Fruit fly (Drosophila melanogaster) whole organism, wandering third instar larva: Measurements from ENCODE around the gene vri.
A peak's percentile ranks its signal among the peaks of the same experiment; 100 is the strongest.

Experiments used
- Abd-B ChIP-seq: fragments of >200 bp; optimal IDR thresholded peaks from 2 replicates; lab custom pipeline; 2017; ENCODE audit warnings: missing biosample characterization, missing genetic modification characterization
- CG32264 ChIP-seq: fragments of 200-800 bp; sonication (Bioruptor generic); optimal IDR thresholded peaks from 2 replicates; lab custom pipeline; 2016; ENCODE audit warnings: missing biosample characterization, missing genetic modification characterization
- CG9705 ChIP-seq: fragments of 200-800 bp; sonication (Bioruptor generic); optimal IDR thresholded peaks from 2 replicates; lab custom pipeline; 2018; ENCODE audit warnings: missing biosample characterization, mild to moderate bottlenecking, missing genetic modification characterization
- CrebA ChIP-seq: fragments of 200-800 bp; sonication (Bioruptor generic); optimal IDR thresholded peaks from 2 replicates; lab custom pipeline; 2016; ENCODE audit warnings: missing biosample characterization, mild to moderate bottlenecking, missing genetic modification characterization, borderline replicate concordance
- Dfd ChIP-seq: fragments of >200 bp; optimal IDR thresholded peaks from 2 replicates; lab custom pipeline; 2017; ENCODE audit warnings: missing biosample characterization, missing genetic modification characterization
- Dif ChIP-seq: fragments of 200-275, 200-300 bp; sonication (Bioruptor generic); optimal IDR thresholded peaks from 2 replicates; lab custom pipeline; 2018; ENCODE audit warnings: missing biosample characterization, missing genetic modification characterization; ENCODE audit not compliant: partially characterized antibody
- GATAd ChIP-seq: sonication (Bioruptor generic); optimal IDR thresholded peaks from 2 replicates; lab custom pipeline; 2016; ENCODE audit warnings: missing biosample characterization, missing genetic modification characterization
- HLH106 ChIP-seq: fragments of 200-800 bp; optimal IDR thresholded peaks from 3 replicates; lab custom pipeline; 2019; ENCODE audit warnings: missing biosample characterization, mild to moderate bottlenecking, missing genetic modification characterization, moderate library complexity
- Hnf4 ChIP-seq: fragments of 200-800 bp; sonication (Bioruptor generic); optimal IDR thresholded peaks from 2 replicates; lab custom pipeline; 2016; ENCODE audit warnings: missing biosample characterization, mild to moderate bottlenecking, missing genetic modification characterization
- Hr78 ChIP-seq: fragments of >200 bp; optimal IDR thresholded peaks from 2 replicates; lab custom pipeline; 2017; ENCODE audit warnings: missing biosample characterization, missing genetic modification characterization
- Hr83 ChIP-seq: fragments of 200-300 bp; sonication (Bioruptor generic); optimal IDR thresholded peaks from 2 replicates; lab custom pipeline; 2016; ENCODE audit warnings: missing biosample characterization, mild to moderate bottlenecking, missing genetic modification characterization, moderate library complexity; ENCODE audit not compliant: poor library complexity, severe bottlenecking
- Jra ChIP-seq: sonication (Bioruptor generic); optimal IDR thresholded peaks from 2 replicates; lab custom pipeline; 2016; ENCODE audit warnings: missing biosample characterization, missing genetic modification characterization
- Mio ChIP-seq: sonication (Bioruptor generic); optimal IDR thresholded peaks from 2 replicates; lab custom pipeline; 2016; ENCODE audit warnings: missing biosample characterization, missing genetic modification characterization
- Myc ChIP-seq: fragments of >200 bp; optimal IDR thresholded peaks from 2 replicates; lab custom pipeline; 2017
- N ChIP-seq: fragments of >200 bp; optimal IDR thresholded peaks from 2 replicates; lab custom pipeline; 2018; ENCODE audit warnings: missing biosample characterization, missing external identifiers, missing genetic modification characterization
- OdsH ChIP-seq: fragments of 200-800 bp; sonication (Bioruptor generic); optimal IDR thresholded peaks from 2 replicates; lab custom pipeline; 2016; ENCODE audit warnings: missing biosample characterization, mild to moderate bottlenecking, missing genetic modification characterization
- Rel ChIP-seq, 2 experiments: fragments of 200-800 bp; sonication (Bioruptor generic) in 1 of 2; optimal IDR thresholded peaks; 2 replicates in 1 of 2; 3 replicates in 1 of 2; lab custom pipeline; 2016 to 2019; ENCODE audit warnings: mild to moderate bottlenecking in 2 of 2, missing biosample characterization in 2 of 2, missing genetic modification characterization in 2 of 2, moderate library complexity in 1 of 2
- Sp1 ChIP-seq: fragments of 200-800 bp; sonication (Bioruptor generic); optimal IDR thresholded peaks from 3 replicates; lab custom pipeline; 2019; ENCODE audit warnings: missing biosample characterization, mild to moderate bottlenecking, missing genetic modification characterization, moderate library complexity
- Vsx2 ChIP-seq: fragments of 200-300, 225-300 bp; sonication (Bioruptor generic); optimal IDR thresholded peaks from 2 replicates; lab custom pipeline; 2018; ENCODE audit warnings: missing biosample characterization, missing genetic modification characterization; ENCODE audit not compliant: partially characterized antibody
- br ChIP-seq: fragments of 200-800 bp; sonication (Bioruptor generic); optimal IDR thresholded peaks from 2 replicates; lab custom pipeline; 2016; ENCODE audit warnings: missing biosample characterization, missing genetic modification characterization
- brk ChIP-seq: fragments of 200-800 bp; sonication (Bioruptor generic); optimal IDR thresholded peaks from 2 replicates; lab custom pipeline; 2016; ENCODE audit warnings: missing biosample characterization, mild to moderate bottlenecking, missing genetic modification characterization
- dl ChIP-seq, 2 experiments: fragments of 175-275, 200-275 bp in 1 of 2; fragments of 200-275 bp in 1 of 2; sonication (Bioruptor generic); optimal IDR thresholded peaks; lab custom pipeline; 2018; ENCODE audit warnings: mild to moderate bottlenecking in 2 of 2, missing biosample characterization in 2 of 2, missing genetic modification characterization in 2 of 2, moderate library complexity in 2 of 2; ENCODE audit not compliant: partially characterized antibody in 2 of 2, insufficient read depth in 1 of 2
- dmrt93B ChIP-seq: fragments of 200-800 bp; sonication (Bioruptor generic); optimal IDR thresholded peaks from 2 replicates; lab custom pipeline; 2018; ENCODE audit warnings: missing biosample characterization, mild to moderate bottlenecking, missing genetic modification characterization
- dsf ChIP-seq: sonication (Bioruptor generic); optimal IDR thresholded peaks from 2 replicates; lab custom pipeline; 2016; ENCODE audit warnings: missing biosample characterization, missing genetic modification characterization, borderline replicate concordance
- ey ChIP-seq: fragments of 200-800 bp; sonication (Bioruptor generic); optimal IDR thresholded peaks from 2 replicates; lab custom pipeline; 2016; ENCODE audit warnings: missing biosample characterization, missing genetic modification characterization
- foxo ChIP-seq, 2 experiments: fragments of 200-800 bp; sonication (Bioruptor generic); optimal IDR thresholded peaks; 2 replicates in 1 of 2; 3 replicates in 1 of 2; lab custom pipeline; 2016 to 2017; ENCODE audit warnings: missing biosample characterization in 2 of 2, missing genetic modification characterization in 2 of 2
- h ChIP-seq: fragments of 200-800 bp; sonication (Bioruptor generic); optimal IDR thresholded peaks from 3 replicates; lab custom pipeline; 2016; ENCODE audit warnings: missing biosample characterization, mild to moderate bottlenecking, missing genetic modification characterization
- jim ChIP-seq: fragments of 175-275, 200-325 bp; sonication (Bioruptor generic); optimal IDR thresholded peaks from 2 replicates; lab custom pipeline; 2016; ENCODE audit warnings: missing biosample characterization, mild to moderate bottlenecking, missing genetic modification characterization
- lola ChIP-seq: fragments of >200 bp; optimal IDR thresholded peaks from 2 replicates; lab custom pipeline; 2017; ENCODE audit warnings: missing biosample characterization, missing genetic modification characterization
- pan ChIP-seq: fragments of >200 bp; optimal IDR thresholded peaks from 2 replicates; lab custom pipeline; 2017
- psq ChIP-seq: fragments of 200-800 bp; sonication (Bioruptor generic); optimal IDR thresholded peaks from 3 replicates; lab custom pipeline; 2017; ENCODE audit warnings: missing biosample characterization, mild to moderate bottlenecking, missing genetic modification characterization, moderate library complexity
- rgr ChIP-seq: fragments of 200-800 bp; sonication (Bioruptor generic); optimal IDR thresholded peaks from 3 replicates; lab custom pipeline; 2016; ENCODE audit warnings: missing biosample characterization, mild to moderate bottlenecking, missing genetic modification characterization
- sage ChIP-seq: fragments of 200-800 bp; sonication (Bioruptor generic); optimal IDR thresholded peaks from 2 replicates; lab custom pipeline; 2016; ENCODE audit warnings: missing biosample characterization, mild to moderate bottlenecking, missing genetic modification characterization
- sv ChIP-seq: fragments of 200-800 bp; sonication (Bioruptor generic); optimal IDR thresholded peaks from 3 replicates; lab custom pipeline; 2016; ENCODE audit warnings: missing biosample characterization, missing genetic modification characterization
- tai ChIP-seq: sonication (Bioruptor generic); optimal IDR thresholded peaks from 2 replicates; lab custom pipeline; 2016; ENCODE audit warnings: missing biosample characterization, missing genetic modification characterization
- usp ChIP-seq: fragments of >200 bp; optimal IDR thresholded peaks from 2 replicates; lab custom pipeline; 2017; ENCODE audit warnings: missing biosample characterization, missing genetic modification characterization
- woc ChIP-seq: sonication (Bioruptor generic); optimal IDR thresholded peaks from 2 replicates; lab custom pipeline; 2016; ENCODE audit warnings: missing biosample characterization, mild to moderate bottlenecking, missing genetic modification characterization

Gene vri

DNA sequence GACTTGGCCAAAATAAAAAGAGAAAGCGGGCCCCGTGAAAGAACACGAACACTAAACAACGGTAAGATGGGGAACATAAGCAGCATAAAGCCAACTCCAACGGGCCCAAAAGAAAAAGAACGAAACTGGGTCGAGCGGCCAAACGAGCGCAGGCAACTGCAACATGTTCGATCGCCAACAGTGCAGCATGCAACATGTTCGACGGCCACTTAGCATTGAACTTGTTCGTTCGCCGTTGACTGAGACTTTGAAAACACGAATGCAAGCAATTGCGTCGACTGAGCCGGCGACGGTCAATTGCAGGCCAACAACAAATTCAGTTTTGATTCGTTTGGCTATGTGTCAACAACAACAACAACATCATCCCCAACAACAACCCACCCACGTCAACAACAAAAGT lies at the start of gene vri:
Gene vri, plus strand, starts transcription at position 224 of the 400 bp plus-strand sequence.
- TF ChIP-seq rgr (GFP tag; lab: Kevin White, UChicago) (no peak), sage (GFP tag; lab: Kevin White, UChicago) (no peak), CG32264 (no peak), HLH106 (no peak), Hr78 (GFP tag; lab: Kevin White, UChicago) (no peak), pan (lab: Kevin White, UChicago) (no peak)

DNA sequence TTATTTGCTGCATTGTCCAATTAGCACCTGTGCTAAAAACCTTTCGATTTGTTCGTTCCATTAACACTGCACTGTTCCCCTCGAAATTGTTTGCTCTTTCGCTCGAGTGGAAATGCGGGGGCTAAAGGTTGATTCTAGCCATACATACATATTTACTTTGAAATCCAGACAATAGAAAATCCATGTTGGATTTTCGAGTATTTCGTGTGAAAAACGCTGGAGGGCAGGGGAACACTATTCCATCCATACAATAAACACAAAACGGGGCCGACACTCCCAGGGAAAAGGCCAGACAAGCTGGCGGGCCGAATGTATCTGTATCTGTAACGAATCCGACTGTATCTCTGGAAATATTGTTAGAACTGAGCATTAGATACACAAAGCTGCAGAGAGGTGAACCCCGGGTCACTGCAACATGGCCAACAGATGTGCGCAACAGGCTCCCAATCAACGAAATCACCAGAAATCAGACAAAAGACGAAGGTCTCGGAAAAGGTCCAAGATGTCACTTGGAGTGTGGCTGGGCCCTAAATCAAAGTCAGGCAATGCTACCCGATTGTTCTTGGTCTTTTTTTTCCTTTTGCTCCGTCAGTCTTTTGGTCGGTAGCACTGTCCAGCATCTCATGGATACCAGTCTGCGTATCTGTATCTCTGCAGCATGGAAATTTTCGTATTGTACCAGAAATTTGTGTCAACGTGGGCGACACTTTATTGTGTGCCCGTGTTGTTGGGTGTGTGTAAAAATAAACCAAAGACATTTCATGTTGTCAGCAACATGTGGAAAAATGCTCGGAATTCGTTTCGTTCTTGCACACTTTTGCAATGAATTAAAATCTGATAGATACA lies 49.1 kb upstream of the vri start:
- TF ChIP-seq pan (lab: Kevin White, UChicago) (no peak), Sp1 (GFP tag; lab: Kevin White, UChicago) (no peak), Dfd (GFP tag; lab: Kevin White, UChicago) (no peak), CG32264 (no peak), Vsx2 (GFP tag; lab: Kevin White, UChicago) (no peak)

DNA sequence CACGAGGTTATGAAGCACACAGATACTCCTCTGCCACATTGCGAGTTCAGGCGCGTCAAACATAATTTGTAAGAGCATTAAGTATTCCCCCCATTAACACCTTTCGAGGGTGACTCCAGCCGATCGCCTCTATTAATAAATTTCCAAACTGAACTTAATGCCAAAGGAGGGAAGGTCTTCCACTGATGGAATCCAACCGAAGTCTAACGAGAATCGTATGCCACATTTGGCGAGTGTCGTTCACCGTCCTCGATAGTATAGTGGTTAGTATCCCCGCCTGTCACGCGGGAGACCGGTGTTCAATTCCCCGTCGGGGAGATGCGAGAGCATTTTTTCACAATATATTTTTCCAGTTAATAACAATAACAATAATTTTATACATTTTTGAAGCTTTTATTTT lies 48.2 kb upstream of the vri start:
- no peak for TF ChIP-seq CrebA
- no peak for TF ChIP-seq OdsH
- TF ChIP-seq HLH106 = no peak
- no peak for TF ChIP-seq Mio (GFP tag; lab: Kevin White, UChicago)
- TF ChIP-seq dmrt93B = no peak
- TF ChIP-seq CG9705 = no peak
- TF ChIP-seq lola (GFP tag; lab: Kevin White, UChicago) = no peak
- TF ChIP-seq sv (GFP tag; lab: Kevin White, UChicago) = no peak
- no peak for TF ChIP-seq ey
- no peak for TF ChIP-seq dsf (GFP tag; lab: Kevin White, UChicago)
- TF ChIP-seq Myc = no peak
- no peak for TF ChIP-seq sage (GFP tag; lab: Kevin White, UChicago)
- TF ChIP-seq Hnf4 (GFP tag; lab: Kevin White, UChicago) = no peak
- TF ChIP-seq rgr (GFP tag; lab: Kevin White, UChicago) = no peak
- no peak for TF ChIP-seq Rel (GFP tag; optimal IDR thresholded peaks at IDR 0.05; lab: Kevin White, UChicago)
- TF ChIP-seq Rel (tag; optimal IDR thresholded peaks at IDR 0.05; lab: Kevin White, UChicago) = no peak
- no peak for TF ChIP-seq GATAd (GFP tag; lab: Kevin White, UChicago)
- no peak for TF ChIP-seq jim
- no peak for TF ChIP-seq N (GFP tag; lab: Kevin White, UChicago)

DNA sequence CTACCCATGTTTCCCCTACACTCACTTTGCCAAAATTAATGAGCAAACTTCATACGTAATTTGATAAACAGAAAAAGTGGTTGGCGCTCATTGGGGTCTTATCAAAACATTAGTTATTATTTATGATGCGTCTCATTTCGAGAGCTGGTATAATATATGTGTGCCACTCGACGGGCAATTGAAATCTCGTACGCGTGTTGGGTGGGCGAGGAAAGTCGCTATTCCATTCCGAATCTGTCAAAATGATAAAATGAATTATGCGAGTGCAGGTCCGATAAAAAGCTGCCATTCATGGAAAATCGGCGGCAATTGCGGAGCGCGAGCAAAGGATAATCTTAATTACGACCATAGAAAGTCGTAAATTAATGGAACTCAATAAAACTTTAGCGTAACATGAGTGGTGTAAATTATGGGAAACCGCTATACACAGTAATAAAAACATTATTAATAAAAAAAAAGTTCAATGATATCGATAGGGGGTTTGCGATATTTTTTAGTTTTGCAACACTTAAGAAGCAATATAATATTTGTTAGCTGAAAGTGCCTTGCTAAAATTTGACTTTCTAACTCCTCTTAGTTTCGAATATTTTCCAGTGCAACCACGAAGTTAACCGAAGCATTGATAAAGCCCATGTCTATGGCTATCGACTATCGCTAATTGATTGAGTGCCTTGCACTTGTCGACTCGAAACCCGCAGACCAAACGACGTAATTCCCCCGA lies 46.4 kb upstream of the vri start:
- TF ChIP-seq Hnf4 (GFP tag; lab: Kevin White, UChicago) = peak; percentile 52
- peak; percentile 52 for TF ChIP-seq ey
- no peak for TF ChIP-seq dl (GFP tag; optimal IDR thresholded peaks at IDR 0.05; lab: Kevin White, UChicago; ENCODE audit: insufficient read depth in 1 of 2, partially characterized antibody in 2 of 2)
- TF ChIP-seq Vsx2 (GFP tag; lab: Kevin White, UChicago) = no peak
- no peak for TF ChIP-seq Rel (GFP tag; optimal IDR thresholded peaks at IDR 0.05; lab: Kevin White, UChicago)
- peak; percentile 52 for TF ChIP-seq Rel (tag; optimal IDR thresholded peaks at IDR 0.05; lab: Kevin White, UChicago)
- no peak for TF ChIP-seq N (GFP tag; lab: Kevin White, UChicago)
- TF ChIP-seq sv (GFP tag; lab: Kevin White, UChicago) = no peak
- no peak for TF ChIP-seq Hr78 (GFP tag; lab: Kevin White, UChicago)
- TF ChIP-seq HLH106 = peak; percentile 24
- TF ChIP-seq pan (lab: Kevin White, UChicago) = no peak
- peak; percentile 23 for TF ChIP-seq psq
- TF ChIP-seq Mio (GFP tag; lab: Kevin White, UChicago) = no peak
- peak in 1 of 2 experiments; percentile 69 for TF ChIP-seq foxo (GFP tag; optimal IDR thresholded peaks at IDR 0.05; lab: Kevin White, UChicago)
- no peak for TF ChIP-seq woc (GFP tag; lab: Kevin White, UChicago)
- peak; percentile 22 for TF ChIP-seq br
- TF ChIP-seq Sp1 (GFP tag; lab: Kevin White, UChicago) = peak; percentile 12
- no peak for TF ChIP-seq Jra
- no peak for TF ChIP-seq lola (GFP tag; lab: Kevin White, UChicago)
- TF ChIP-seq tai (GFP tag; lab: Kevin White, UChicago) = no peak
- TF ChIP-seq rgr (GFP tag; lab: Kevin White, UChicago) = peak; percentile 67
- no peak for TF ChIP-seq dmrt93B
- TF ChIP-seq dsf (GFP tag; lab: Kevin White, UChicago) = no peak
- TF ChIP-seq sage (GFP tag; lab: Kevin White, UChicago) = no peak
- TF ChIP-seq CG9705 = no peak
- TF ChIP-seq Dif (GFP tag; lab: Kevin White, UChicago) = no peak
- peak; percentile 45 for TF ChIP-seq brk (GFP tag; lab: Kevin White, UChicago)
- no peak for TF ChIP-seq GATAd (GFP tag; lab: Kevin White, UChicago)
- no peak for TF ChIP-seq CG32264
- TF ChIP-seq Hr83 (GFP tag; lab: Kevin White, UChicago) = no peak
- TF ChIP-seq OdsH = peak; percentile 55
- no peak for TF ChIP-seq Dfd (GFP tag; lab: Kevin White, UChicago)
- no peak for TF ChIP-seq Abd-B (GFP tag; lab: Kevin White, UChicago)
- peak; percentile 19 for TF ChIP-seq CrebA
- peak; percentile 74 for TF ChIP-seq h (GFP tag; lab: Kevin White, UChicago)
- TF ChIP-seq usp (GFP tag; lab: Kevin White, UChicago) = no peak
- TF ChIP-seq jim = no peak
